Fruit fly (Drosophila melanogaster): ENCODE data around the gene CG32023.
A peak's percentile ranks its signal among the peaks of the same experiment; 100 is the strongest.

Gene CG32023

dm6 chr3L:8807113-8807651 is 3.2 kb upstream of the CG32023 start, which contains the start of the genes CG13312 and CG32024:
CG13312 (minus strand) TSS chr3L:8807213.
CG32024 (plus strand) TSS chr3L:8807601.
- TF ChIP-seq fkh (GFP tag; optimal IDR thresholded peaks at IDR 0.05): peak; percentile 27
- TF ChIP-seq cyc (GFP tag; optimal IDR thresholded peaks at IDR 0.05): no peak
- no peak for TF ChIP-seq Blimp-1 (GFP tag; optimal IDR thresholded peaks at IDR 0.05)
- TF ChIP-seq CG16779 (tag; optimal IDR thresholded peaks at IDR 0.05): no peak
- no peak for TF ChIP-seq CG8319 (GFP tag; optimal IDR thresholded peaks at IDR 0.05)
- TF ChIP-seq salr (GFP tag; optimal IDR thresholded peaks at IDR 0.05): no peak
- TF ChIP-seq dsx (GFP tag; optimal IDR thresholded peaks at IDR 0.05; ENCODE audit: poor library complexity, severe bottlenecking): no peak
- TF ChIP-seq vri (GFP tag; optimal IDR thresholded peaks at IDR 0.05): no peak

- TF ChIP-seq Blimp-1 (GFP tag; optimal IDR thresholded peaks at IDR 0.05) (no peak), CG11902 (GFP tag; optimal IDR thresholded peaks at IDR 0.05) (no peak), Eip93F (GFP tag; optimal IDR thresholded peaks at IDR 0.05) (no peak), cyc (GFP tag; optimal IDR thresholded peaks at IDR 0.05) (no peak), Sox14 (GFP tag; optimal IDR thresholded peaks at IDR 0.05) (no peak), CG10631 (GFP tag; optimal IDR thresholded peaks at IDR 0.05) (no peak), CG8632 (GFP tag; optimal IDR thresholded peaks at IDR 0.05) (no peak), CG8319 (GFP tag; optimal IDR thresholded peaks at IDR 0.05) (no peak), CG34406 (GFP tag; optimal IDR thresholded peaks at IDR 0.05) (no peak), CG10669 (GFP tag; optimal IDR thresholded peaks at IDR 0.05) (no peak), acj6 (GFP tag; optimal IDR thresholded peaks at IDR 0.05) (no peak), net (GFP tag; optimal IDR thresholded peaks at IDR 0.05) (no peak), CG6854 (GFP tag; optimal IDR thresholded peaks at IDR 0.05) (no peak)
Observed at dm6 chr3L:8802064-8802463, 1.9 kb downstream of the CG32023 start, which contains the start of the genes CG13311 and CG34426. CG13311 (minus strand) TSS chr3L:8802164. CG34426 (plus strand) TSS chr3L:8802463.

- no peak for TF ChIP-seq Met (GFP tag; optimal IDR thresholded peaks at IDR 0.05)
- no peak for TF ChIP-seq CG10669 (GFP tag; optimal IDR thresholded peaks at IDR 0.05)
- TF ChIP-seq CG8632 (GFP tag; optimal IDR thresholded peaks at IDR 0.05): no peak
- no peak for TF ChIP-seq Ets96B (tag; optimal IDR thresholded peaks at IDR 0.05)
- no peak for TF ChIP-seq vri (GFP tag; optimal IDR thresholded peaks at IDR 0.05)
- TF ChIP-seq Hr38 (GFP tag; optimal IDR thresholded peaks at IDR 0.05): no peak
- TF ChIP-seq net (GFP tag; optimal IDR thresholded peaks at IDR 0.05): no peak
- TF ChIP-seq CG3032 (tag; optimal IDR thresholded peaks at IDR 0.05): no peak
- TF ChIP-seq CG34406 (GFP tag; optimal IDR thresholded peaks at IDR 0.05): no peak
- TF ChIP-seq CG6163 (GFP tag; IDR thresholded peaks at IDR 0.05): no peak
- TF ChIP-seq CG6792 (GFP tag; optimal IDR thresholded peaks at IDR 0.05): no peak
- no peak for TF ChIP-seq acj6 (GFP tag; optimal IDR thresholded peaks at IDR 0.05)
- TF ChIP-seq fd59A (GFP tag; optimal IDR thresholded peaks at IDR 0.05): no peak
- no peak for TF ChIP-seq dsx (GFP tag; optimal IDR thresholded peaks at IDR 0.05; ENCODE audit: poor library complexity, severe bottlenecking)
- no peak for TF ChIP-seq CG8119 (GFP tag; IDR thresholded peaks at IDR 0.05)
- TF ChIP-seq Lpt (GFP tag; optimal IDR thresholded peaks at IDR 0.05): no peak
Observed at dm6 chr3L:8800432-8800831, 3.5 kb downstream of the CG32023 start, which contains the start of gene CG13310. CG13310 (minus strand) TSS chr3L:8800532.

- TF ChIP-seq CG11294 (GFP tag; IDR thresholded peaks at IDR 0.05): no peak
- no peak for TF ChIP-seq svp (GFP tag)
- TF ChIP-seq CG10669 (GFP tag; optimal IDR thresholded peaks at IDR 0.05): no peak
- no peak for TF ChIP-seq Smox (GFP tag; optimal IDR thresholded peaks at IDR 0.05)
- no peak for TF ChIP-seq spab (GFP tag; optimal IDR thresholded peaks at IDR 0.05)
- no peak for TF ChIP-seq fd85E (GFP tag; optimal IDR thresholded peaks at IDR 0.05)
- no peak for TF ChIP-seq net (GFP tag; optimal IDR thresholded peaks at IDR 0.05)
- no peak for TF ChIP-seq Gug (GFP tag; IDR thresholded peaks at IDR 0.05)
- TF ChIP-seq CG6163 (GFP tag; IDR thresholded peaks at IDR 0.05): no peak
- no peak for TF ChIP-seq Blimp-1 (GFP tag; optimal IDR thresholded peaks at IDR 0.05)
- TF ChIP-seq CG8632 (GFP tag; optimal IDR thresholded peaks at IDR 0.05): no peak
Observed at dm6 chr3L:8798539-8798938, 5.4 kb downstream of the CG32023 start.
